Fruit fly (Drosophila melanogaster) whole organism, pupa: ENCODE data around the gene CG2225.

Source experiments
- CG10348 ChIP-seq: fragments of 200-800 bp; sonication (Bioruptor generic); IDR thresholded peaks from 2 replicates; pipeline ENCODE4 v1.3.6; 2022; ENCODE audit warnings: missing biosample characterization, missing genetic modification characterization
- CG13204 ChIP-seq: fragments of 200-800 bp; sonication (Bioruptor generic); optimal IDR thresholded peaks from 2 replicates; lab custom pipeline; 2018; ENCODE audit warnings: missing biosample characterization, mild to moderate bottlenecking, missing genetic modification characterization, moderate library complexity
- CG14655 ChIP-seq: fragments of 200-800 bp; sonication (Bioruptor generic); optimal IDR thresholded peaks from 3 replicates; lab custom pipeline; 2017; ENCODE audit warnings: mild to moderate bottlenecking, missing biosample characterization, missing genetic modification reagents, missing genetic modification characterization
- CG17806 ChIP-seq: fragments of 200-800 bp; sonication (Bioruptor generic); optimal IDR thresholded peaks from 2 replicates; lab custom pipeline; 2018; ENCODE audit warnings: missing biosample characterization, mild to moderate bottlenecking, missing genetic modification characterization, moderate library complexity
- CG32121 ChIP-seq: fragments of 200-800 bp; sonication (Bioruptor generic); IDR thresholded peaks from 2 replicates; pipeline ENCODE4 v1.3.6; 2022; ENCODE audit warnings: missing biosample characterization, missing genetic modification characterization
- CG34367 ChIP-seq: fragments of 200-800 bp; sonication (Bioruptor generic); optimal IDR thresholded peaks from 2 replicates; lab custom pipeline; 2018; ENCODE audit warnings: missing biosample characterization, mild to moderate bottlenecking, missing genetic modification characterization
- CG8301 ChIP-seq: fragments of 200-800 bp; sonication (Bioruptor generic); optimal IDR thresholded peaks from 2 replicates; lab custom pipeline; 2018; ENCODE audit warnings: missing biosample characterization, mild to moderate bottlenecking, missing genetic modification characterization
- D1 ChIP-seq: fragments of 200-800 bp; sonication (Bioruptor generic); optimal IDR thresholded peaks from 2 replicates; lab custom pipeline; 2018; ENCODE audit warnings: missing biosample characterization, mild to moderate bottlenecking, missing genetic modification characterization, moderate library complexity
- EcR ChIP-seq: fragments of 200-800 bp; sonication (Bioruptor generic); optimal IDR thresholded peaks from 3 replicates; lab custom pipeline; 2019; ENCODE audit warnings: missing biosample characterization, missing genetic modification characterization, mild to moderate bottlenecking, moderate library complexity, missing genetic modification reagents
- fd96Ca ChIP-seq: fragments of 200-800 bp; sonication (Bioruptor generic); IDR thresholded peaks from 3 replicates; pipeline ENCODE4 v1.3.6; 2022; ENCODE audit warnings: missing biosample characterization, missing genetic modification characterization
- gl ChIP-seq: fragments of 200-800 bp; sonication (Bioruptor generic); optimal IDR thresholded peaks from 2 replicates; lab custom pipeline; 2018; ENCODE audit warnings: missing biosample characterization, mild to moderate bottlenecking, missing genetic modification characterization

DNA sequence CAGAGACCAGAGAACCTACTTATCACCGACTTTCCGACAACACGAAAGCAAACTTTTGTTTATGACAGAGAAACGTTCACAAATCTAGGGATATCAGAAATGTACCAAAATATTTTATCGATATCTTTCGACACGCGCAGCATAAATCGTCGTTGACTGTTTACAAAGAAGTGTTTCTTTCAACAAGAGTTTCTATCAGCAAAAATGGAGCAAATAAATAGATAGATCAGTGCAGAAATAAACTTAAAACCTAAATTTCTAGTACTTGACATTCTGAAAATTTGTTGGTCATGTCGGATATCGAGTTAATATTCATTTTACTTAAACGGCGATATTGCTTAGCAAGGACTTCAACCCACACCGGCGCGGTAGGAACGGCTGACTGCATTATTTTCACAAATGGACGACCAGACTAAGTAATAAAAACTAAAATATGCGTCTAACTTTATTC lies at the start of gene CG2225:
- TF ChIP-seq D1 (tag; lab: Kevin White, UChicago): no peak
- TF ChIP-seq CG17806 (tag; lab: Kevin White, UChicago): no peak
- TF ChIP-seq fd96Ca (GFP tag; lab: Robert Waterston, UW): no peak
- TF ChIP-seq CG14655: no peak
- TF ChIP-seq CG34367: no peak
- no peak for TF ChIP-seq CG13204 (GFP tag; lab: Kevin White, UChicago)
- TF ChIP-seq EcR (GFP tag; lab: Kevin White, UChicago): no peak
- TF ChIP-seq CG32121 (GFP tag; lab: Robert Waterston, UW): no peak
- TF ChIP-seq CG10348 (GFP tag; lab: Robert Waterston, UW): no peak
- TF ChIP-seq CG8301 (tag; lab: Kevin White, UChicago): no peak
- no peak for TF ChIP-seq gl (tag; lab: Kevin White, UChicago)
